Worm (Caenorhabditis elegans) whole organism, L1 larva: ENCODE data around the gene spp-30.

ENCODE experiments used
- C34B4.2 ChIP-seq: sonication (generic microtip); optimal IDR thresholded peaks from 2 replicates; lab custom pipeline; 2017; ENCODE audit warnings: mild to moderate bottlenecking, missing genetic modification characterization, missing compliant biosample characterization
- F16B12.6 ChIP-seq: fragments of 150-350 bp; optimal IDR thresholded peaks from 2 replicates; lab custom pipeline; 2014; ENCODE audit warnings: missing biosample characterization, missing genetic modification characterization
- blmp-1 ChIP-seq: fragments of 150-350 bp; optimal IDR thresholded peaks from 2 replicates; lab custom pipeline; 2014; ENCODE audit warnings: missing biosample characterization, missing genetic modification characterization
- ceh-63 ChIP-seq: fragments of 200-800 bp; sonication (Bioruptor generic); optimal IDR thresholded peaks from 2 replicates; lab custom pipeline; 2018; ENCODE audit warnings: mild to moderate bottlenecking, missing genetic modification characterization, missing compliant biosample characterization
- ceh-82 ChIP-seq, 3 experiments: fragments of 150-350 bp in 1 of 3; sonication (generic microtip) in 2 of 3; optimal IDR thresholded peaks; 2 replicates each; lab custom pipeline; 2014 to 2017; ENCODE audit warnings: missing biosample characterization in 3 of 3, missing genetic modification characterization in 3 of 3
- ceh-88 ChIP-seq: fragments of 200-800 bp; sonication (Bioruptor generic); IDR thresholded peaks from 2 replicates; pipeline ENCODE4 v1.3.6; 2022; ENCODE audit warnings: missing genetic modification characterization, missing compliant biosample characterization
- ceh-90 ChIP-seq: sonication (generic microtip); optimal IDR thresholded peaks from 2 replicates; lab custom pipeline; 2016; ENCODE audit warnings: missing genetic modification characterization, missing compliant biosample characterization
- ces-1 ChIP-seq: fragments of 150-350 bp; optimal IDR thresholded peaks from 2 replicates; lab custom pipeline; 2014; ENCODE audit warnings: missing biosample characterization, missing genetic modification reagents, missing genetic modification characterization
- dsc-1 ChIP-seq: sonication (generic microtip); optimal IDR thresholded peaks from 2 replicates; lab custom pipeline; 2016; ENCODE audit warnings: mild to moderate bottlenecking, missing genetic modification characterization, missing compliant biosample characterization
- efl-1 ChIP-seq, 4 experiments: fragments of 150-350 bp; optimal IDR thresholded peaks in 3 of 4; peaks in 1 of 4; 1 replicate in 1 of 4; 2 replicates in 3 of 4; lab custom pipeline; 2014; ENCODE audit warnings: missing biosample characterization in 2 of 4, missing genetic modification characterization in 2 of 4, missing genetic modification reagents in 2 of 4
- egl-13 ChIP-seq: sonication (generic microtip); optimal IDR thresholded peaks from 2 replicates; lab custom pipeline; 2016; ENCODE audit warnings: missing genotype, missing genetic modification reagents, missing genetic modification characterization, missing compliant biosample characterization
- egl-27 ChIP-seq, 2 experiments: fragments of 150-350 bp in 1 of 2; sonication (generic microtip); optimal IDR thresholded peaks; 3 replicates each; lab custom pipeline; 2017 to 2018; ENCODE audit warnings: missing biosample characterization in 2 of 2, missing genetic modification characterization in 2 of 2, missing genetic modification reagents in 2 of 2
- fkh-10 ChIP-seq: sonication (generic microtip); optimal IDR thresholded peaks from 2 replicates; lab custom pipeline; 2017; ENCODE audit warnings: missing biosample characterization, missing genetic modification reagents, missing genetic modification characterization
- fkh-8 ChIP-seq: sonication (generic microtip); optimal IDR thresholded peaks from 2 replicates; lab custom pipeline; 2016; ENCODE audit warnings: mild to moderate bottlenecking, missing genetic modification characterization, missing compliant biosample characterization
- hpl-2 ChIP-seq: fragments of 150-350 bp; optimal IDR thresholded peaks from 2 replicates; lab custom pipeline; 2014; ENCODE audit warnings: missing biosample characterization, missing genetic modification reagents, missing genetic modification characterization
- isw-1 ChIP-seq: fragments of 200-800 bp; sonication (Bioruptor generic); IDR thresholded peaks from 2 replicates; pipeline ENCODE4 v1.3.6; 2022; ENCODE audit warnings: missing genetic modification characterization, missing compliant biosample characterization
- lin-13 ChIP-seq: fragments of 150-350 bp; optimal IDR thresholded peaks from 2 replicates; lab custom pipeline; 2014; ENCODE audit warnings: missing biosample characterization, missing genetic modification reagents, missing genetic modification characterization
- mab-9 ChIP-seq: fragments of 200-800 bp; sonication (Bioruptor generic); IDR thresholded peaks from 2 replicates; pipeline ENCODE4 v1.3.6; 2022; ENCODE audit warnings: missing genetic modification reagents, missing genetic modification characterization, missing compliant biosample characterization
- mdl-1 ChIP-seq, 2 experiments: fragments of 150-350 bp; optimal IDR thresholded peaks; 2 replicates each; lab custom pipeline; 2014 to 2017; ENCODE audit warnings: missing biosample characterization in 2 of 2, missing genetic modification characterization in 2 of 2, inconsistent platforms in 1 of 2
- mef-2 ChIP-seq: fragments of 150-350 bp; optimal IDR thresholded peaks from 2 replicates; lab custom pipeline; 2014; ENCODE audit warnings: missing biosample characterization, missing genetic modification characterization
- mep-1 ChIP-seq: fragments of 150-350 bp; optimal IDR thresholded peaks from 2 replicates; lab custom pipeline; 2014; ENCODE audit warnings: missing biosample characterization, missing genetic modification characterization
- nhr-12 ChIP-seq: sonication (generic microtip); optimal IDR thresholded peaks from 2 replicates; lab custom pipeline; 2017; ENCODE audit warnings: missing biosample characterization, missing genetic modification characterization
- nhr-19 ChIP-seq: fragments of 200-800 bp; sonication (Bioruptor generic); conservative IDR thresholded peaks from 2 replicates; pipeline ENCODE4 v1.3.6; 2022; ENCODE audit warnings: missing genetic modification characterization, missing compliant biosample characterization
- nhr-20 ChIP-seq: sonication (generic microtip); optimal IDR thresholded peaks from 2 replicates; lab custom pipeline; 2016; ENCODE audit warnings: mild to moderate bottlenecking, missing genetic modification characterization, missing compliant biosample characterization
- nhr-28 ChIP-seq: fragments of 150-350 bp; optimal IDR thresholded peaks from 2 replicates; lab custom pipeline; 2014; ENCODE audit warnings: missing biosample characterization, missing genetic modification characterization
- nhr-71 ChIP-seq: sonication (generic microtip); optimal IDR thresholded peaks from 2 replicates; lab custom pipeline; 2016; ENCODE audit warnings: mild to moderate bottlenecking, missing genetic modification characterization, moderate library complexity, missing compliant biosample characterization
- nhr-76 ChIP-seq: sonication (generic microtip); optimal IDR thresholded peaks from 2 replicates; lab custom pipeline; 2017; ENCODE audit warnings: missing biosample characterization, missing genetic modification characterization
- nhr-85 ChIP-seq: sonication (generic microtip); peaks from one replicate; lab custom pipeline; 2016; ENCODE audit warnings: missing genetic modification characterization, inconsistent platforms, missing compliant biosample characterization
- nhr-90 ChIP-seq: sonication (generic microtip); optimal IDR thresholded peaks from 2 replicates; lab custom pipeline; 2016; ENCODE audit warnings: mild to moderate bottlenecking, missing genetic modification characterization, missing compliant biosample characterization; ENCODE audit not compliant: poor library complexity
- pag-3 ChIP-seq: sonication (generic microtip); optimal IDR thresholded peaks from 2 replicates; lab custom pipeline; 2017; ENCODE audit warnings: missing genetic modification characterization, mild to moderate bottlenecking, missing compliant biosample characterization, antibody characterized with exemption, borderline replicate concordance; ENCODE audit not compliant: insufficient read depth
- pax-3 ChIP-seq: fragments of 200-800 bp; sonication (Bioruptor generic); optimal IDR thresholded peaks from 2 replicates; lab custom pipeline; 2018; ENCODE audit warnings: mild to moderate bottlenecking, missing genetic modification characterization, moderate library complexity, missing compliant biosample characterization
- skn-1 ChIP-seq: fragments of 150-350 bp; optimal IDR thresholded peaks from 2 replicates; lab custom pipeline; 2014; ENCODE audit warnings: missing biosample characterization, missing genetic modification characterization
- snpc-4 ChIP-seq: fragments of 150-350 bp; optimal IDR thresholded peaks from 2 replicates; lab custom pipeline; 2014; ENCODE audit warnings: missing biosample characterization, missing genetic modification characterization
- snu-23 ChIP-seq: sonication (generic microtip); optimal IDR thresholded peaks from 2 replicates; lab custom pipeline; 2016; ENCODE audit warnings: missing genetic modification characterization, missing compliant biosample characterization
- sox-4 ChIP-seq: sonication (generic microtip); optimal IDR thresholded peaks from 2 replicates; lab custom pipeline; 2016; ENCODE audit warnings: missing genetic modification characterization, missing compliant biosample characterization
- sup-37 ChIP-seq: fragments of 200-800 bp; sonication (Bioruptor generic); optimal IDR thresholded peaks from 2 replicates; lab custom pipeline; 2018; ENCODE audit warnings: mild to moderate bottlenecking, missing genetic modification characterization, missing compliant biosample characterization
- swsn-7 ChIP-seq: sonication (generic microtip); optimal IDR thresholded peaks from 2 replicates; lab custom pipeline; 2016; ENCODE audit warnings: missing genetic modification characterization, missing compliant biosample characterization
- tbx-2 ChIP-seq: sonication (generic microtip); optimal IDR thresholded peaks from 2 replicates; lab custom pipeline; 2016; ENCODE audit warnings: missing genetic modification characterization, missing compliant biosample characterization
- unc-30 ChIP-seq: sonication (generic microtip); optimal IDR thresholded peaks from 2 replicates; lab custom pipeline; 2017; ENCODE audit warnings: missing biosample characterization, missing genetic modification characterization
- unc-86 ChIP-seq: sonication (generic microtip); optimal IDR thresholded peaks from 2 replicates; lab custom pipeline; 2016; ENCODE audit warnings: missing genetic modification characterization, missing compliant biosample characterization
- unc-98 ChIP-seq: fragments of 200-800 bp; sonication (Bioruptor generic); IDR thresholded peaks from 2 replicates; pipeline ENCODE4 v1.3.6; 2022; ENCODE audit warnings: missing genetic modification characterization, missing compliant biosample characterization
- zip-4 ChIP-seq: fragments of 200-800 bp; sonication (Bioruptor generic); optimal IDR thresholded peaks from 2 replicates; lab custom pipeline; 2018; ENCODE audit warnings: mild to moderate bottlenecking, missing genetic modification characterization, moderate library complexity, missing compliant biosample characterization
- ztf-11 ChIP-seq, 2 experiments: sonication (generic microtip); optimal IDR thresholded peaks; 2 replicates each; lab custom pipeline; 2016 to 2017; ENCODE audit warnings: missing genetic modification characterization in 2 of 2, missing biosample characterization in 1 of 2, missing compliant biosample characterization in 1 of 2

The spp-30 gene

ce11 chrX:11628580-11628979, at the start of gene spp-30:
TSS of gene spp-30 (minus strand) at chrX:11628680.
- TF ChIP-seq nhr-85 (tag; lab: Kevin White, UChicago), result no peak
- no peak for TF ChIP-seq F16B12.6 (tag; lab: Kevin White, UChicago)
- TF ChIP-seq sup-37 (GFP tag; lab: Kevin White, UChicago), result no peak
- no peak for TF ChIP-seq blmp-1 (tag; lab: Kevin White, UChicago)
- no peak for TF ChIP-seq zip-4
- no peak for TF ChIP-seq ztf-11 (tag; optimal IDR thresholded peaks at IDR 0.05; lab: Kevin White, UChicago)
- no peak for TF ChIP-seq unc-86 (tag; lab: Kevin White, UChicago)
- TF ChIP-seq pag-3 (tag; lab: Kevin White, UChicago), result no peak
- TF ChIP-seq mab-9, result no peak
- no peak for TF ChIP-seq nhr-19 (GFP tag; lab: Robert Waterston, UW)
- no peak for TF ChIP-seq swsn-7 (tag; lab: Kevin White, UChicago)
- no peak for TF ChIP-seq snpc-4 (tag; lab: Kevin White, UChicago)

- TF ChIP-seq unc-98 (GFP tag; lab: Robert Waterston, UW) (no peak), ztf-11 (tag; optimal IDR thresholded peaks at IDR 0.05; lab: Kevin White, UChicago) (peak in 1 of 2 experiments; percentile 65), mep-1 (tag; lab: Kevin White, UChicago) (no peak), tbx-2 (tag; lab: Kevin White, UChicago) (peak; percentile 6), sox-4 (no peak), F16B12.6 (tag; lab: Kevin White, UChicago) (no peak), mef-2 (no peak), nhr-90 (tag; lab: Kevin White, UChicago) (no peak), nhr-85 (tag; lab: Kevin White, UChicago) (no peak), nhr-76 (tag; lab: Kevin White, UChicago) (no peak)
Measured at ce11 chrX:11675573-11675972, 47.1 kb upstream of the spp-30 start.

- TF ChIP-seq mef-2 (no peak), nhr-28 (no peak), unc-30 (tag; lab: Kevin White, UChicago) (no peak), lin-13 (GFP tag; lab: Kevin White, UChicago) (no peak), mdl-1 (tag; optimal IDR thresholded peaks at IDR 0.05; lab: Kevin White, UChicago) (no peak), ztf-11 (tag; optimal IDR thresholded peaks at IDR 0.05; lab: Kevin White, UChicago) (peak in 1 of 2 experiments; percentile 37), isw-1 (no peak), fkh-10 (GFP tag; lab: Kevin White, UChicago) (no peak), hpl-2 (no peak), F16B12.6 (tag; lab: Kevin White, UChicago) (no peak), skn-1 (tag; lab: Kevin White, UChicago) (no peak), tbx-2 (tag; lab: Kevin White, UChicago) (peak; percentile 3), nhr-12 (tag; lab: Kevin White, UChicago) (no peak)
Measured at ce11 chrX:11673063-11673759, 44.7 kb upstream of the spp-30 start.

ce11 chrX:11666545-11667177, 38.2 kb upstream of the spp-30 start, which contains the start of gene noca-2:
TSS of gene noca-2 (plus strand) at chrX:11667127.
- TF ChIP-seq fkh-8 (tag; lab: Kevin White, UChicago) (no peak), nhr-19 (GFP tag; lab: Robert Waterston, UW) (no peak), C34B4.2 (tag; lab: Kevin White, UChicago) (no peak), ceh-90 (tag; lab: Kevin White, UChicago) (no peak), mab-9 (0 out of 2 replicates have a peak, but pooled peaks have one; percentile 35), ceh-82 (tag; optimal IDR thresholded peaks at IDR 0.05; lab: Kevin White, UChicago) (peak; percentile 3 to 39 (median 8)), ceh-88 (GFP tag; lab: Robert Waterston, UW) (no peak), nhr-20 (tag; lab: Kevin White, UChicago) (peak; percentile 13), blmp-1 (tag; lab: Kevin White, UChicago) (peak; percentile 11), lin-13 (GFP tag; lab: Kevin White, UChicago) (no peak), pax-3 (tag; lab: Kevin White, UChicago) (no peak), ces-1 (GFP tag; lab: Kevin White, UChicago) (no peak), tbx-2 (tag; lab: Kevin White, UChicago) (peak; percentile 12), nhr-12 (tag; lab: Kevin White, UChicago) (no peak), dsc-1 (no peak), nhr-71 (tag; lab: Kevin White, UChicago) (peak; percentile 37), snpc-4 (tag; lab: Kevin White, UChicago) (no peak), sup-37 (GFP tag; lab: Kevin White, UChicago) (no peak), isw-1 (0 out of 2 replicates have a peak, but pooled peaks have one; percentile 13), ceh-63 (GFP tag; lab: Kevin White, UChicago) (no peak), egl-27 (tag; optimal IDR thresholded peaks at IDR 0.05; lab: Kevin White, UChicago) (no peak), egl-13 (tag; lab: Kevin White, UChicago) (no peak), efl-1 (optimal IDR thresholded peaks at IDR 0.05; lab: Kevin White, UChicago) (peak; percentile 5 to 53), efl-1 (GFP tag; optimal IDR thresholded peaks at IDR 0.05 in 1 of 2; lab: Kevin White, UChicago) (peak in 1 of 2 experiments; percentile 84), snu-23 (GFP tag; lab: Kevin White, UChicago) (peak; percentile 45)
